Worm (Caenorhabditis elegans) whole organism, L1 larva: ENCODE results near the gene hcp-1.

Experiments
- aly-2 ChIP-seq: fragments of 150-350 bp; optimal IDR thresholded peaks from 2 replicates; lab custom pipeline; 2014; ENCODE audit warnings: missing biosample characterization, missing genetic modification characterization
- ama-1 ChIP-seq: fragments of 150-350 bp; optimal IDR thresholded peaks from 2 replicates; lab custom pipeline; 2014
- blmp-1 ChIP-seq: fragments of 150-350 bp; optimal IDR thresholded peaks from 2 replicates; lab custom pipeline; 2014; ENCODE audit warnings: missing biosample characterization, missing genetic modification characterization
- ceh-8 ChIP-seq: fragments of 200-800 bp; sonication (Bioruptor generic); optimal IDR thresholded peaks from 2 replicates; lab custom pipeline; 2018; ENCODE audit warnings: mild to moderate bottlenecking, missing genetic modification characterization, moderate library complexity, missing compliant biosample characterization
- ceh-90 ChIP-seq: sonication (generic microtip); optimal IDR thresholded peaks from 2 replicates; lab custom pipeline; 2016; ENCODE audit warnings: missing genetic modification characterization, missing compliant biosample characterization
- efl-1 ChIP-seq, 4 experiments: fragments of 150-350 bp; optimal IDR thresholded peaks in 3 of 4; peaks in 1 of 4; 1 replicate in 1 of 4; 2 replicates in 3 of 4; lab custom pipeline; 2014; ENCODE audit warnings: missing biosample characterization in 2 of 4, missing genetic modification characterization in 2 of 4, missing genetic modification reagents in 2 of 4
- efl-3 ChIP-seq: fragments of 200-800 bp; sonication (Bioruptor generic); optimal IDR thresholded peaks from 2 replicates; lab custom pipeline; 2018; ENCODE audit warnings: mild to moderate bottlenecking, missing genetic modification characterization, missing compliant biosample characterization
- elt-2 ChIP-seq: sonication (generic microtip); optimal IDR thresholded peaks from 2 replicates; lab custom pipeline; 2016; ENCODE audit warnings: missing genetic modification characterization, mild to moderate bottlenecking, inconsistent platforms, missing compliant biosample characterization, missing genetic modification reagents
- elt-3 ChIP-seq, 6 experiments: fragments of 150-350 bp in 1 of 6; sonication (generic microtip); optimal IDR thresholded peaks; 2 replicates each; lab custom pipeline; 2017 to 2018; ENCODE audit warnings: missing biosample characterization in 6 of 6, missing genetic modification characterization in 6 of 6, inconsistent platforms in 1 of 6
- ets-5 ChIP-seq: fragments of 200-800 bp; sonication (Bioruptor generic); IDR thresholded peaks from 2 replicates; pipeline ENCODE4 v1.3.6; 2022; ENCODE audit warnings: missing genetic modification characterization, missing compliant biosample characterization
- fkh-8 ChIP-seq: sonication (generic microtip); optimal IDR thresholded peaks from 2 replicates; lab custom pipeline; 2016; ENCODE audit warnings: mild to moderate bottlenecking, missing genetic modification characterization, missing compliant biosample characterization
- hlh-4 ChIP-seq: sonication (generic microtip); optimal IDR thresholded peaks from 2 replicates; lab custom pipeline; 2016; ENCODE audit warnings: mild to moderate bottlenecking, missing genetic modification characterization, missing compliant biosample characterization
- irx-1 ChIP-seq: sonication (generic microtip); optimal IDR thresholded peaks from 2 replicates; lab custom pipeline; 2016; ENCODE audit warnings: missing genetic modification characterization, missing compliant biosample characterization
- lin-14 ChIP-seq: fragments of 200-800 bp; sonication (Bioruptor generic); optimal IDR thresholded peaks from 2 replicates; lab custom pipeline; 2018; ENCODE audit warnings: mild to moderate bottlenecking, missing genetic modification characterization, moderate library complexity, missing compliant biosample characterization
- lir-3 ChIP-seq: sonication (generic microtip); optimal IDR thresholded peaks from 2 replicates; lab custom pipeline; 2016; ENCODE audit warnings: mild to moderate bottlenecking, missing genetic modification characterization, moderate library complexity, missing compliant biosample characterization; ENCODE audit not compliant: poor library complexity
- mdl-1 ChIP-seq, 2 experiments: fragments of 150-350 bp; optimal IDR thresholded peaks; 2 replicates each; lab custom pipeline; 2014 to 2017; ENCODE audit warnings: missing biosample characterization in 2 of 2, missing genetic modification characterization in 2 of 2, inconsistent platforms in 1 of 2
- nhr-12 ChIP-seq: sonication (generic microtip); optimal IDR thresholded peaks from 2 replicates; lab custom pipeline; 2017; ENCODE audit warnings: missing biosample characterization, missing genetic modification characterization
- nhr-237 ChIP-seq: fragments of 150-350 bp; optimal IDR thresholded peaks from 2 replicates; lab custom pipeline; 2014; ENCODE audit warnings: missing biosample characterization, missing genetic modification characterization
- nhr-28 ChIP-seq: fragments of 150-350 bp; optimal IDR thresholded peaks from 2 replicates; lab custom pipeline; 2014; ENCODE audit warnings: missing biosample characterization, missing genetic modification characterization
- nhr-77 ChIP-seq: fragments of 150-350 bp; optimal IDR thresholded peaks from 2 replicates; lab custom pipeline; 2014; ENCODE audit warnings: missing biosample characterization, missing genetic modification characterization
- nhr-84 ChIP-seq: sonication (generic microtip); optimal IDR thresholded peaks from 2 replicates; lab custom pipeline; 2017; ENCODE audit warnings: missing biosample characterization, missing genetic modification characterization
- nhr-85 ChIP-seq: sonication (generic microtip); peaks from one replicate; lab custom pipeline; 2016; ENCODE audit warnings: missing genetic modification characterization, inconsistent platforms, missing compliant biosample characterization
- pqm-1 ChIP-seq: sonication (generic microtip); optimal IDR thresholded peaks from 3 replicates; lab custom pipeline; 2017; ENCODE audit warnings: missing biosample characterization, missing genetic modification characterization
- rnt-1 ChIP-seq: sonication (generic microtip); optimal IDR thresholded peaks from 2 replicates; lab custom pipeline; 2016; ENCODE audit warnings: mild to moderate bottlenecking, missing genetic modification characterization, moderate library complexity, missing compliant biosample characterization
- snpc-4 ChIP-seq: fragments of 150-350 bp; optimal IDR thresholded peaks from 2 replicates; lab custom pipeline; 2014; ENCODE audit warnings: missing biosample characterization, missing genetic modification characterization
- snu-23 ChIP-seq: sonication (generic microtip); optimal IDR thresholded peaks from 2 replicates; lab custom pipeline; 2016; ENCODE audit warnings: missing genetic modification characterization, missing compliant biosample characterization
- sox-4 ChIP-seq: sonication (generic microtip); optimal IDR thresholded peaks from 2 replicates; lab custom pipeline; 2016; ENCODE audit warnings: missing genetic modification characterization, missing compliant biosample characterization
- sptf-1 ChIP-seq: fragments of 150-350 bp; optimal IDR thresholded peaks from 2 replicates; lab custom pipeline; 2014; ENCODE audit warnings: missing biosample characterization, missing genetic modification characterization
- swsn-7 ChIP-seq: sonication (generic microtip); optimal IDR thresholded peaks from 2 replicates; lab custom pipeline; 2016; ENCODE audit warnings: missing genetic modification characterization, missing compliant biosample characterization
- tlp-1 ChIP-seq: fragments of 150-350 bp; optimal IDR thresholded peaks from 2 replicates; lab custom pipeline; 2014; ENCODE audit warnings: missing biosample characterization, missing genetic modification characterization
- unc-130 ChIP-seq: fragments of 150-350 bp; optimal IDR thresholded peaks from 2 replicates; lab custom pipeline; 2017; ENCODE audit warnings: missing biosample characterization, missing genetic modification characterization, inconsistent platforms
- unc-30 ChIP-seq: sonication (generic microtip); optimal IDR thresholded peaks from 2 replicates; lab custom pipeline; 2017; ENCODE audit warnings: missing biosample characterization, missing genetic modification characterization
- unc-62 ChIP-seq: fragments of 150-350 bp; optimal IDR thresholded peaks from 2 replicates; lab custom pipeline; 2014; ENCODE audit warnings: missing biosample characterization, missing genetic modification reagents, missing genetic modification characterization
- unc-86 ChIP-seq: sonication (generic microtip); optimal IDR thresholded peaks from 2 replicates; lab custom pipeline; 2016; ENCODE audit warnings: missing genetic modification characterization, missing compliant biosample characterization
- vab-15 ChIP-seq: sonication (generic microtip); optimal IDR thresholded peaks from 2 replicates; lab custom pipeline; 2017; ENCODE audit warnings: missing genotype, mild to moderate bottlenecking, missing genetic modification characterization, missing compliant biosample characterization
- zip-4 ChIP-seq: fragments of 200-800 bp; sonication (Bioruptor generic); optimal IDR thresholded peaks from 2 replicates; lab custom pipeline; 2018; ENCODE audit warnings: mild to moderate bottlenecking, missing genetic modification characterization, moderate library complexity, missing compliant biosample characterization
- ztf-11 ChIP-seq, 2 experiments: sonication (generic microtip); optimal IDR thresholded peaks; 2 replicates each; lab custom pipeline; 2016 to 2017; ENCODE audit warnings: missing genetic modification characterization in 2 of 2, missing biosample characterization in 1 of 2, missing compliant biosample characterization in 1 of 2
- ztf-4 ChIP-seq: fragments of 150-350 bp; optimal IDR thresholded peaks from 2 replicates; lab custom pipeline; 2014; ENCODE audit warnings: missing biosample characterization, missing genetic modification characterization

The hcp-1 gene

DNA sequence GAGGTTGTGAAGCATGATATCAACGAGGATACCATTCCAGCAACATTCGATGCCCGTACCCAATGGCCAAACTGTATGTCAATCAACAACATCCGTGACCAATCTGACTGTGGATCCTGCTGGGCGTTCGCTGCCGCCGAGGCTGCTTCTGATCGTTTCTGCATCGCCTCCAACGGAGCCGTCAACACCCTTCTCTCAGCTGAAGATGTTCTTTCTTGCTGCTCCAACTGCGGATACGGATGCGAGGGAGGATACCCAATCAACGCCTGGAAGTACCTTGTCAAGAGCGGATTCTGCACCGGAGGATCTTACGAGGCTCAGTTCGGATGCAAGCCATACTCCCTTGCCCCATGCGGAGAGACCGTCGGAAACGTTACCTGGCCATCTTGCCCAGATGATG lies 21.0 kb downstream of the hcp-1 start:
- TF ChIP-seq efl-1 (optimal IDR thresholded peaks at IDR 0.05; lab: Kevin White, UChicago) (no peak), efl-1 (GFP tag; optimal IDR thresholded peaks at IDR 0.05 in 1 of 2; lab: Kevin White, UChicago) (peak in 1 of 2 experiments; percentile 76), unc-62 (GFP tag; lab: Kevin White, UChicago) (no peak)

DNA sequence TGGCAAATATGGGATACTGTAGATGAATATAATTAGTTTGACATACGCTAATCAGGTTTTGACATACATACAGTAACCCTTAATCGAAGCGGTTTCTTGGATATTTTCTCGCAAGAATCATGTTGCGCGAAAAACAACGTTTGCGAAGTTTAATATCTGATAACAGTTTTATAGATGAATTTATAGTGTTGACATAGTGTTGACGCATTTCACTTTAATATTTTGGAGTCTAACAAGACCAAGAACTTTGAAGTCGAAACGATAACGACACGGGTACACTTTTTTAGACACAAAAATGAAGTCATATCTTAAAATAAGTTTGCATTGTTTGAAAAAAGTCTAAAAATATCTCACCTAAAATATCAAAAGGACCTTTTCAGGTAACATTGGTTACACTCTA lies 22.3 kb downstream of the hcp-1 start:
- TF ChIP-seq elt-2 (tag; lab: Kevin White, UChicago) (peak; percentile 16), efl-3 (GFP tag; lab: Kevin White, UChicago) (no peak)

DNA sequence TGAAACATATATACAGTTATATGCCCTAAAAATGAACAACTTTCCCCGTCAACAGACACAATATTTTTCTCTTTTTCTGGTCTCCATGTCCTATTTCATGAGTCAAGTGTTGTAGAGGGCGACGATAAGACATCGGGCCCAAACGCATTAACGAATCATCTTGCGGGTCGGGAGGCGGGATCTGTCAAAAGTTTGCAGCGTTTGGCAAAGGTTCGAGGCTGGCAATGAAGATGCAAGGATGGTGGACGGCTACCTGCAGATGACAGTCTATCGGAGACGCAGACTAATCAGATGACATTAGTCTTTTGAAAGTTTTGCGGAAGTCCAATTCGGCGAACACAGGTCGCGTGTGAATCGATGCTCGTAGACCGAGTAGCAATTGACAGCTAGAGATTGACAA lies 26.8 kb downstream of the hcp-1 start:
- TF ChIP-seq efl-1 (optimal IDR thresholded peaks at IDR 0.05; lab: Kevin White, UChicago) (no peak), efl-1 (GFP tag; optimal IDR thresholded peaks at IDR 0.05 in 1 of 2; lab: Kevin White, UChicago) (peak in 1 of 2 experiments; percentile 19), lin-14 (GFP tag; lab: Kevin White, UChicago) (peak; percentile 52), vab-15 (no peak), unc-30 (no peak), blmp-1 (peak; percentile 7), nhr-237 (tag; lab: Kevin White, UChicago) (no peak), nhr-77 (tag; lab: Kevin White, UChicago) (no peak), ets-5 (GFP tag; lab: Robert Waterston, UW) (no peak), hlh-4 (tag; lab: Kevin White, UChicago) (no peak), sox-4 (no peak), elt-3 (tag; optimal IDR thresholded peaks at IDR 0.05; lab: Kevin White, UChicago) (no peak), rnt-1 (tag; lab: Kevin White, UChicago) (no peak), snu-23 (GFP tag; lab: Kevin White, UChicago) (no peak), pqm-1 (tag; lab: Kevin White, UChicago) (no peak), tlp-1 (no peak), unc-86 (no peak), nhr-85 (tag; lab: Kevin White, UChicago) (peak; percentile 56), lir-3 (tag; lab: Kevin White, UChicago) (no peak), nhr-84 (no peak), mdl-1 (tag; optimal IDR thresholded peaks at IDR 0.05; lab: Kevin White, UChicago) (no peak), elt-2 (tag; lab: Kevin White, UChicago) (no peak), ama-1 (lab: Kevin White, UChicago) (no peak), irx-1 (tag; lab: Kevin White, UChicago) (no peak), efl-3 (GFP tag; lab: Kevin White, UChicago) (no peak), aly-2 (tag; lab: Kevin White, UChicago) (no peak), snpc-4 (tag; lab: Kevin White, UChicago) (no peak), ztf-11 (tag; optimal IDR thresholded peaks at IDR 0.05; lab: Kevin White, UChicago) (no peak), unc-130 (tag; lab: Kevin White, UChicago) (no peak)

DNA sequence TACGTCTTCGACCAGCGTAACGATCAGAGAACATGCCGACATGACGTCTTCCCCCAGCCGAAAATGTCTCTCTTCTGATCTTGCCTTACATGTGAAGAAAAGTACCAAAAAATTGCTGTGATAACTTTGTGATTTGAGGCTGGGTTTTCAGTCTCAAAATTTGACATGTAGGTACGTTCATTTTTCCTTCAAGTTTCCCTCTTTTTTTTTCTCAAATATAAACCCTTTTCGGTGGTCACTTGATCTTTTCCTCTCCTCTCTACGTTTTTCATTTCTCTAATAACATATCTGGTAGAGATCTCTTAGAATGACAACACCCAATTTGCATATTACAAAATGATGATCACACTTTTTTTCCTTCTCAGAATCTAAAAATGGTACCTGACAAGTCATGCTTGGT lies 27.9 kb downstream of the hcp-1 start, which contains the start of gene nhr-37:
nhr-37 (plus strand) TSS at position 301 of the 400 bp plus-strand sequence.
- peak; percentile 14 for TF ChIP-seq fkh-8 (tag; lab: Kevin White, UChicago)
- no peak for TF ChIP-seq lir-3 (tag; lab: Kevin White, UChicago)

DNA sequence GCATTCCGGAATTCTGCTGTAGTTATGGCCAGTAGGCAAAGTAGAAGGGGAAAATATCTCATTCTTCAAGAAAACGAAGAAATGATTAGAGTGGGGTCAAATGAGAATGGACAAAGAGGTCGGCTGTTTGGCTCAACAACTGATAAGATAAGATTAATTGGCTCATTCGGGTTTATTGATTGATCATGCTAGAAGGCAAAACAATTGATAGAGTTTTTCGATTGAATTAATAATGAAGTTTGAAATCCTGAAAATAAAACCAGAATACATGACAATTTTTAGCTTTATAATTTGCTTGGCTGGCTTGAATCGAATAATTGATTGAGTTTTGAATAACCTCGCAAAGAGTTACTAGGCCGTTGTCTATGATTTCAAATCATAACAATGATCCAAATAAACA lies 32.2 kb downstream of the hcp-1 start, which contains the start of gene ppt-1:
ppt-1 (minus strand) TSS at position 101 of the 400 bp plus-strand sequence.
- no peak for TF ChIP-seq ceh-90 (tag; lab: Kevin White, UChicago)
- no peak for TF ChIP-seq nhr-28
- no peak for TF ChIP-seq ztf-4 (tag; lab: Kevin White, UChicago)
- no peak for TF ChIP-seq swsn-7 (tag; lab: Kevin White, UChicago)
- no peak for TF ChIP-seq snpc-4 (tag; lab: Kevin White, UChicago)
- TF ChIP-seq nhr-12 (tag; lab: Kevin White, UChicago): no peak
- no peak for TF ChIP-seq sptf-1 (tag; lab: Kevin White, UChicago)
- TF ChIP-seq ceh-8: no peak
- TF ChIP-seq zip-4: no peak
- TF ChIP-seq efl-3 (GFP tag; lab: Kevin White, UChicago): no peak
- no peak for TF ChIP-seq snu-23 (GFP tag; lab: Kevin White, UChicago)
- no peak for TF ChIP-seq nhr-85 (tag; lab: Kevin White, UChicago)
- no peak for TF ChIP-seq nhr-77 (tag; lab: Kevin White, UChicago)
- no peak for TF ChIP-seq ama-1 (lab: Kevin White, UChicago)
- TF ChIP-seq, all 84 proteins: peak for 0
